Fruit fly (Drosophila melanogaster) whole organism, wandering third instar larva: ENCODE measurements around the gene Prp5.

Source experiments
- Abd-B ChIP-seq: fragments of >200 bp; optimal IDR thresholded peaks from 2 replicates; lab custom pipeline; 2017; ENCODE audit warnings: missing biosample characterization, missing genetic modification characterization
- CG32264 ChIP-seq: fragments of 200-800 bp; sonication (Bioruptor generic); optimal IDR thresholded peaks from 2 replicates; lab custom pipeline; 2016; ENCODE audit warnings: missing biosample characterization, missing genetic modification characterization
- CG9705 ChIP-seq: fragments of 200-800 bp; sonication (Bioruptor generic); optimal IDR thresholded peaks from 2 replicates; lab custom pipeline; 2018; ENCODE audit warnings: missing biosample characterization, mild to moderate bottlenecking, missing genetic modification characterization
- CrebA ChIP-seq: fragments of 200-800 bp; sonication (Bioruptor generic); optimal IDR thresholded peaks from 2 replicates; lab custom pipeline; 2016; ENCODE audit warnings: missing biosample characterization, mild to moderate bottlenecking, missing genetic modification characterization, borderline replicate concordance
- Dif ChIP-seq: fragments of 200-275, 200-300 bp; sonication (Bioruptor generic); optimal IDR thresholded peaks from 2 replicates; lab custom pipeline; 2018; ENCODE audit warnings: missing biosample characterization, missing genetic modification characterization; ENCODE audit not compliant: partially characterized antibody
- GATAd ChIP-seq: sonication (Bioruptor generic); optimal IDR thresholded peaks from 2 replicates; lab custom pipeline; 2016; ENCODE audit warnings: missing biosample characterization, missing genetic modification characterization
- HLH106 ChIP-seq: fragments of 200-800 bp; optimal IDR thresholded peaks from 3 replicates; lab custom pipeline; 2019; ENCODE audit warnings: missing biosample characterization, mild to moderate bottlenecking, missing genetic modification characterization, moderate library complexity
- Hnf4 ChIP-seq: fragments of 200-800 bp; sonication (Bioruptor generic); optimal IDR thresholded peaks from 2 replicates; lab custom pipeline; 2016; ENCODE audit warnings: missing biosample characterization, mild to moderate bottlenecking, missing genetic modification characterization
- Hr78 ChIP-seq: fragments of >200 bp; optimal IDR thresholded peaks from 2 replicates; lab custom pipeline; 2017; ENCODE audit warnings: missing biosample characterization, missing genetic modification characterization
- Hr83 ChIP-seq: fragments of 200-300 bp; sonication (Bioruptor generic); optimal IDR thresholded peaks from 2 replicates; lab custom pipeline; 2016; ENCODE audit warnings: missing biosample characterization, mild to moderate bottlenecking, missing genetic modification characterization, moderate library complexity; ENCODE audit not compliant: poor library complexity, severe bottlenecking
- Jra ChIP-seq: sonication (Bioruptor generic); optimal IDR thresholded peaks from 2 replicates; lab custom pipeline; 2016; ENCODE audit warnings: missing biosample characterization, missing genetic modification characterization
- Mio ChIP-seq: sonication (Bioruptor generic); optimal IDR thresholded peaks from 2 replicates; lab custom pipeline; 2016; ENCODE audit warnings: missing biosample characterization, missing genetic modification characterization
- OdsH ChIP-seq: fragments of 200-800 bp; sonication (Bioruptor generic); optimal IDR thresholded peaks from 2 replicates; lab custom pipeline; 2016; ENCODE audit warnings: missing biosample characterization, mild to moderate bottlenecking, missing genetic modification characterization
- Rel ChIP-seq, 2 experiments: fragments of 200-800 bp; sonication (Bioruptor generic) in 1 of 2; optimal IDR thresholded peaks; 2 replicates in 1 of 2; 3 replicates in 1 of 2; lab custom pipeline; 2016 to 2019; ENCODE audit warnings: mild to moderate bottlenecking in 2 of 2, missing biosample characterization in 2 of 2, missing genetic modification characterization in 2 of 2, moderate library complexity in 1 of 2
- Sp1 ChIP-seq: fragments of 200-800 bp; sonication (Bioruptor generic); optimal IDR thresholded peaks from 3 replicates; lab custom pipeline; 2019; ENCODE audit warnings: missing biosample characterization, mild to moderate bottlenecking, missing genetic modification characterization, moderate library complexity
- Vsx2 ChIP-seq: fragments of 200-300, 225-300 bp; sonication (Bioruptor generic); optimal IDR thresholded peaks from 2 replicates; lab custom pipeline; 2018; ENCODE audit warnings: missing biosample characterization, missing genetic modification characterization; ENCODE audit not compliant: partially characterized antibody
- br ChIP-seq: fragments of 200-800 bp; sonication (Bioruptor generic); optimal IDR thresholded peaks from 2 replicates; lab custom pipeline; 2016; ENCODE audit warnings: missing biosample characterization, missing genetic modification characterization
- brk ChIP-seq: fragments of 200-800 bp; sonication (Bioruptor generic); optimal IDR thresholded peaks from 2 replicates; lab custom pipeline; 2016; ENCODE audit warnings: missing biosample characterization, mild to moderate bottlenecking, missing genetic modification characterization
- dl ChIP-seq, 2 experiments: fragments of 175-275, 200-275 bp in 1 of 2; fragments of 200-275 bp in 1 of 2; sonication (Bioruptor generic); optimal IDR thresholded peaks; lab custom pipeline; 2018; ENCODE audit warnings: mild to moderate bottlenecking in 2 of 2, missing biosample characterization in 2 of 2, missing genetic modification characterization in 2 of 2, moderate library complexity in 2 of 2; ENCODE audit not compliant: partially characterized antibody in 2 of 2, insufficient read depth in 1 of 2
- dmrt93B ChIP-seq: fragments of 200-800 bp; sonication (Bioruptor generic); optimal IDR thresholded peaks from 2 replicates; lab custom pipeline; 2018; ENCODE audit warnings: missing biosample characterization, mild to moderate bottlenecking, missing genetic modification characterization
- dsf ChIP-seq: sonication (Bioruptor generic); optimal IDR thresholded peaks from 2 replicates; lab custom pipeline; 2016; ENCODE audit warnings: missing biosample characterization, missing genetic modification characterization, borderline replicate concordance
- ey ChIP-seq: fragments of 200-800 bp; sonication (Bioruptor generic); optimal IDR thresholded peaks from 2 replicates; lab custom pipeline; 2016; ENCODE audit warnings: missing biosample characterization, missing genetic modification characterization
- foxo ChIP-seq, 2 experiments: fragments of 200-800 bp; sonication (Bioruptor generic); optimal IDR thresholded peaks; 2 replicates in 1 of 2; 3 replicates in 1 of 2; lab custom pipeline; 2016 to 2017; ENCODE audit warnings: missing biosample characterization in 2 of 2, missing genetic modification characterization in 2 of 2
- fru ChIP-seq: fragments of 200-800 bp; sonication (Bioruptor generic); optimal IDR thresholded peaks from 3 replicates; lab custom pipeline; 2016; ENCODE audit warnings: missing biosample characterization, mild to moderate bottlenecking, missing genetic modification characterization
- h ChIP-seq: fragments of 200-800 bp; sonication (Bioruptor generic); optimal IDR thresholded peaks from 3 replicates; lab custom pipeline; 2016; ENCODE audit warnings: missing biosample characterization, mild to moderate bottlenecking, missing genetic modification characterization
- jim ChIP-seq: fragments of 175-275, 200-325 bp; sonication (Bioruptor generic); optimal IDR thresholded peaks from 2 replicates; lab custom pipeline; 2016; ENCODE audit warnings: missing biosample characterization, mild to moderate bottlenecking, missing genetic modification characterization
- lola ChIP-seq: fragments of >200 bp; optimal IDR thresholded peaks from 2 replicates; lab custom pipeline; 2017; ENCODE audit warnings: missing biosample characterization, missing genetic modification characterization
- psq ChIP-seq: fragments of 200-800 bp; sonication (Bioruptor generic); optimal IDR thresholded peaks from 3 replicates; lab custom pipeline; 2017; ENCODE audit warnings: missing biosample characterization, mild to moderate bottlenecking, missing genetic modification characterization, moderate library complexity
- rgr ChIP-seq: fragments of 200-800 bp; sonication (Bioruptor generic); optimal IDR thresholded peaks from 3 replicates; lab custom pipeline; 2016; ENCODE audit warnings: missing biosample characterization, mild to moderate bottlenecking, missing genetic modification characterization
- sage ChIP-seq: fragments of 200-800 bp; sonication (Bioruptor generic); optimal IDR thresholded peaks from 2 replicates; lab custom pipeline; 2016; ENCODE audit warnings: missing biosample characterization, mild to moderate bottlenecking, missing genetic modification characterization
- sv ChIP-seq: fragments of 200-800 bp; sonication (Bioruptor generic); optimal IDR thresholded peaks from 3 replicates; lab custom pipeline; 2016; ENCODE audit warnings: missing biosample characterization, missing genetic modification characterization
- tai ChIP-seq: sonication (Bioruptor generic); optimal IDR thresholded peaks from 2 replicates; lab custom pipeline; 2016; ENCODE audit warnings: missing biosample characterization, missing genetic modification characterization
- usp ChIP-seq: fragments of >200 bp; optimal IDR thresholded peaks from 2 replicates; lab custom pipeline; 2017; ENCODE audit warnings: missing biosample characterization, missing genetic modification characterization
- woc ChIP-seq: sonication (Bioruptor generic); optimal IDR thresholded peaks from 2 replicates; lab custom pipeline; 2016; ENCODE audit warnings: missing biosample characterization, mild to moderate bottlenecking, missing genetic modification characterization

The Prp5 gene

dm6 chrX:15298298-15299069 lies 46.5 kb upstream of the Prp5 start:
- TF ChIP-seq Mio (GFP tag; lab: Kevin White, UChicago) (no peak), GATAd (GFP tag; lab: Kevin White, UChicago) (no peak), dmrt93B (GFP tag; lab: Kevin White, UChicago) (peak; percentile 89), Jra (GFP tag; lab: Kevin White, UChicago) (no peak), dl (GFP tag; optimal IDR thresholded peaks at IDR 0.05; lab: Kevin White, UChicago; ENCODE audit: insufficient read depth in 1 of 2, partially characterized antibody in 2 of 2) (peak; percentile 4 to 49), usp (GFP tag; lab: Kevin White, UChicago) (no peak), dsf (no peak), foxo (GFP tag; optimal IDR thresholded peaks at IDR 0.05; lab: Kevin White, UChicago) (peak in 1 of 2 experiments; percentile 92), tai (GFP tag; lab: Kevin White, UChicago) (no peak), CrebA (GFP tag; lab: Kevin White, UChicago) (no peak), Dif (GFP tag; lab: Kevin White, UChicago) (peak; percentile 46), Abd-B (no peak), Sp1 (GFP tag; lab: Kevin White, UChicago) (peak; percentile 90), lola (GFP tag; lab: Kevin White, UChicago) (no peak), Vsx2 (GFP tag; lab: Kevin White, UChicago) (no peak), h (peak; percentile 75), CG9705 (GFP tag; lab: Kevin White, UChicago) (peak; percentile 74), psq (GFP tag; lab: Kevin White, UChicago) (peak; percentile 82), Hnf4 (GFP tag; lab: Kevin White, UChicago) (peak; percentile 49), woc (GFP tag; lab: Kevin White, UChicago) (peak; percentile 29), sv (GFP tag; lab: Kevin White, UChicago) (peak; percentile 95), OdsH (GFP tag; lab: Kevin White, UChicago) (peak; percentile 87), rgr (peak; percentile 88), HLH106 (tag; lab: Kevin White, UChicago) (peak; percentile 93), fru (GFP tag; lab: Kevin White, UChicago) (peak; percentile 77), brk (GFP tag; lab: Kevin White, UChicago) (peak; percentile 64), br (GFP tag; lab: Kevin White, UChicago) (peak; percentile 50), sage (no peak), ey (GFP tag; lab: Kevin White, UChicago) (peak; percentile 74), Hr78 (no peak), Hr83 (no peak), Rel (GFP tag; optimal IDR thresholded peaks at IDR 0.05; lab: Kevin White, UChicago) (no peak), Rel (tag; optimal IDR thresholded peaks at IDR 0.05; lab: Kevin White, UChicago) (peak; percentile 92)

- no peak for TF ChIP-seq h
- TF ChIP-seq jim, result no peak
- no peak for TF ChIP-seq tai (GFP tag; lab: Kevin White, UChicago)
- no peak for TF ChIP-seq lola (GFP tag; lab: Kevin White, UChicago)
- no peak for TF ChIP-seq CG32264
- no peak for TF ChIP-seq dsf
- TF ChIP-seq fru (GFP tag; lab: Kevin White, UChicago), result no peak
Measured at dm6 chrX:15299927-15300740, 44.8 kb upstream of the Prp5 start.

- no peak for TF ChIP-seq Rel (GFP tag; optimal IDR thresholded peaks at IDR 0.05; lab: Kevin White, UChicago)
- TF ChIP-seq Rel (tag; optimal IDR thresholded peaks at IDR 0.05; lab: Kevin White, UChicago), result peak; percentile 39
- no peak for TF ChIP-seq Abd-B
- TF ChIP-seq Dif (GFP tag; lab: Kevin White, UChicago), result peak; percentile 48
Measured at dm6 chrX:15301175-15301574, 43.8 kb upstream of the Prp5 start.
